Fruit fly (Drosophila melanogaster) whole organism, embryonic: ENCODE data around the gene CG14507.

Experiments used
- Adf1 ChIP-seq: fragments of 200-800 bp; sonication (Bioruptor generic); IDR thresholded peaks from 2 replicates; pipeline ENCODE4 v1.3.6; 2022; ENCODE audit warnings: missing biosample characterization, missing genetic modification characterization
- Awh ChIP-seq: fragments of 200-800 bp; sonication (Bioruptor generic); IDR thresholded peaks from 2 replicates; pipeline ENCODE4, ENCODE4 v1.3.6; 2022; ENCODE audit warnings: missing biosample characterization, missing genetic modification characterization
- CG14014 ChIP-seq: fragments of 200-800 bp; sonication (Bioruptor generic); IDR thresholded peaks from 2 replicates; pipeline ENCODE4 v1.3.6; 2022; ENCODE audit warnings: missing biosample characterization, missing genetic modification characterization
- CG14441 ChIP-seq: fragments of 200-800 bp; sonication (Bioruptor generic); IDR thresholded peaks from 2 replicates; pipeline ENCODE4 v1.3.6; 2022; ENCODE audit warnings: missing biosample characterization, missing genetic modification characterization
- CG15073 ChIP-seq: fragments of 200-800 bp; sonication (Bioruptor generic); optimal IDR thresholded peaks from 2 replicates; lab custom pipeline; 2016; ENCODE audit warnings: missing biosample characterization, missing genetic modification characterization
- CG15514 ChIP-seq: fragments of 200-800 bp; sonication (Bioruptor generic); optimal IDR thresholded peaks from 3 replicates; lab custom pipeline; 2017; ENCODE audit warnings: missing biosample characterization, missing genetic modification characterization, mild to moderate bottlenecking, moderate library complexity, missing genetic modification reagents
- CG1602 ChIP-seq: fragments of 200-800 bp; sonication (Bioruptor generic); optimal IDR thresholded peaks from 3 replicates; lab custom pipeline; 2016; ENCODE audit warnings: missing biosample characterization, missing genetic modification characterization
- CG17361 ChIP-seq: fragments of 200-800 bp; sonication (Bioruptor generic); IDR thresholded peaks from 3 replicates; pipeline ENCODE4 v1.3.6; 2022; ENCODE audit warnings: missing biosample characterization, missing genetic modification characterization
- CG18764 ChIP-seq: fragments of 200-800 bp; sonication (Bioruptor generic); optimal IDR thresholded peaks from 3 replicates; lab custom pipeline; 2016; ENCODE audit warnings: missing biosample characterization, missing genetic modification characterization
- CG30431 ChIP-seq: fragments of 200-800 bp; sonication (Bioruptor generic); optimal IDR thresholded peaks from 2 replicates; lab custom pipeline; 2017; ENCODE audit warnings: missing biosample characterization, missing genetic modification characterization
- CG31441 ChIP-seq: fragments of 200-800 bp; sonication (Bioruptor generic); IDR thresholded peaks from 2 replicates; pipeline ENCODE4 v1.3.6; 2022; ENCODE audit warnings: missing biosample characterization, missing genetic modification characterization
- CG32532 ChIP-seq: fragments of 200-800 bp; sonication (Bioruptor generic); IDR thresholded peaks from 2 replicates; pipeline ENCODE4 v1.3.6; 2022; ENCODE audit warnings: missing biosample characterization, missing genetic modification characterization
- CG3407 ChIP-seq: fragments of 200-800 bp; sonication (Bioruptor generic); optimal IDR thresholded peaks from 2 replicates; lab custom pipeline; 2018; ENCODE audit warnings: missing biosample characterization, mild to moderate bottlenecking, missing genetic modification characterization
- CG34422 ChIP-seq: fragments of 200-800 bp; sonication (Bioruptor generic); IDR thresholded peaks from 3 replicates; pipeline ENCODE4 v1.3.6; 2022; ENCODE audit warnings: missing biosample characterization, missing genetic modification characterization
- CG3847 ChIP-seq: fragments of 200-800 bp; sonication (Bioruptor generic); IDR thresholded peaks from 2 replicates; pipeline ENCODE4 v1.3.6; 2022; ENCODE audit warnings: missing biosample characterization, missing genetic modification characterization
- H2.0 ChIP-seq: fragments of 200-800 bp; sonication (Bioruptor generic); IDR thresholded peaks from 2 replicates; pipeline ENCODE4 v1.3.6; 2022; ENCODE audit warnings: missing biosample characterization, missing genetic modification characterization
- Hey ChIP-seq: fragments of 200-800 bp; sonication (Bioruptor generic); optimal IDR thresholded peaks from 3 replicates; lab custom pipeline; 2018; ENCODE audit warnings: missing biosample characterization, mild to moderate bottlenecking, missing genetic modification characterization
- Mes4 ChIP-seq: fragments of 200-800 bp; sonication (Bioruptor generic); optimal IDR thresholded peaks from 2 replicates; lab custom pipeline; 2016; ENCODE audit warnings: missing biosample characterization, missing genetic modification characterization
- Neu2 ChIP-seq: fragments of 200-800 bp; sonication (Bioruptor generic); optimal IDR thresholded peaks from 3 replicates; lab custom pipeline; 2016; ENCODE audit warnings: missing biosample characterization, missing genetic modification characterization, borderline replicate concordance
- Pdp1 ChIP-seq, 2 experiments: fragments of 200-800 bp; sonication (Bioruptor generic); optimal IDR thresholded peaks; 3 replicates each; lab custom pipeline; 2016; ENCODE audit warnings: missing biosample characterization in 2 of 2, missing genetic modification characterization in 2 of 2, mild to moderate bottlenecking in 1 of 2, moderate library complexity in 1 of 2
- Poxn ChIP-seq: fragments of 200-800 bp; sonication (Bioruptor generic); IDR thresholded peaks from 2 replicates; pipeline ENCODE4 v1.3.6; 2022; ENCODE audit warnings: missing biosample characterization, missing genetic modification characterization
- Rfx ChIP-seq: fragments of 200-800 bp; sonication (Bioruptor generic); IDR thresholded peaks from 2 replicates; pipeline ENCODE4 v1.3.6; 2022; ENCODE audit warnings: missing biosample characterization, missing genetic modification characterization
- Xrp1 ChIP-seq: fragments of 200-800 bp; sonication (Bioruptor generic); IDR thresholded peaks from 2 replicates; pipeline ENCODE4 v1.3.6; 2022; ENCODE audit warnings: missing biosample characterization, missing genetic modification characterization
- al ChIP-seq: fragments of 200-800 bp; sonication (Bioruptor generic); IDR thresholded peaks from 2 replicates; pipeline ENCODE4 v1.3.6; 2022; ENCODE audit warnings: missing biosample characterization, missing genetic modification characterization
- bsh ChIP-seq, 2 experiments: fragments of 200-800 bp; sonication (Bioruptor generic); optimal IDR thresholded peaks; 2 replicates each; lab custom pipeline; 2017 to 2018; ENCODE audit warnings: mild to moderate bottlenecking in 2 of 2, missing biosample characterization in 2 of 2, missing genetic modification characterization in 2 of 2, moderate library complexity in 1 of 2
- cas ChIP-seq: fragments of 200-800 bp; sonication (Bioruptor generic); IDR thresholded peaks from 2 replicates; pipeline ENCODE4 v1.3.6; 2022; ENCODE audit warnings: missing biosample characterization, missing genetic modification characterization
- cwo ChIP-seq: fragments of 200-800 bp; sonication (Bioruptor generic); optimal IDR thresholded peaks from 3 replicates; lab custom pipeline; 2017; ENCODE audit warnings: missing biosample characterization, missing genetic modification characterization, mild to moderate bottlenecking, moderate library complexity, missing genetic modification reagents
- dmrt99B ChIP-seq: fragments of 200-800 bp; sonication (Bioruptor generic); optimal IDR thresholded peaks from 2 replicates; lab custom pipeline; 2018; ENCODE audit warnings: missing biosample characterization, mild to moderate bottlenecking, missing genetic modification characterization, moderate library complexity
- emc ChIP-seq: fragments of 200-800 bp; sonication (Bioruptor generic); optimal IDR thresholded peaks from 2 replicates; lab custom pipeline; 2016; ENCODE audit warnings: missing biosample characterization, missing genetic modification characterization
- gce ChIP-seq: fragments of 200-800 bp; sonication (Bioruptor generic); IDR thresholded peaks from 3 replicates; pipeline ENCODE4 v1.3.6; 2022; ENCODE audit warnings: missing biosample characterization, missing genetic modification characterization
- gem ChIP-seq: fragments of 200-800 bp; sonication (Bioruptor generic); optimal IDR thresholded peaks from 2 replicates; lab custom pipeline; 2019; ENCODE audit warnings: missing biosample characterization, mild to moderate bottlenecking, missing genetic modification characterization, moderate library complexity
- gsb ChIP-seq: fragments of 200-800 bp; sonication (Bioruptor generic); IDR thresholded peaks from 2 replicates; pipeline ENCODE4 v1.3.6; 2022; ENCODE audit warnings: missing biosample characterization, missing genetic modification characterization
- lov ChIP-seq, 2 experiments: fragments of 200-800 bp in 1 of 2; fragments of >200 bp in 1 of 2; sonication (Bioruptor generic) in 1 of 2; IDR thresholded peaks in 1 of 2; optimal IDR thresholded peaks in 1 of 2; 2 replicates in 1 of 2; 3 replicates in 1 of 2; pipeline versions ENCODE4 v1.3.6 to Lab custom; 2017 to 2022; ENCODE audit warnings: missing biosample characterization in 1 of 2, missing genetic modification characterization in 1 of 2
- mirr ChIP-seq: fragments of 200-800 bp; sonication (Bioruptor generic); optimal IDR thresholded peaks from 3 replicates; lab custom pipeline; 2018; ENCODE audit warnings: missing biosample characterization, mild to moderate bottlenecking, missing genetic modification characterization
- mld ChIP-seq: fragments of 200-800 bp; sonication (Bioruptor generic); IDR thresholded peaks from 3 replicates; pipeline ENCODE4 v1.3.6; 2022; ENCODE audit warnings: missing biosample characterization, missing genetic modification characterization; ENCODE audit not compliant: partially characterized antibody
- nerfin-2 ChIP-seq: fragments of 200-800 bp; sonication (Bioruptor generic); IDR thresholded peaks from 2 replicates; pipeline ENCODE4 v1.3.6; 2022; ENCODE audit warnings: missing biosample characterization, missing genetic modification characterization; ENCODE audit not compliant: partially characterized antibody
- pnt ChIP-seq: fragments of 200-800 bp; sonication (Bioruptor generic); optimal IDR thresholded peaks from 3 replicates; lab custom pipeline; 2016; ENCODE audit warnings: missing biosample characterization, missing genetic modification characterization
- prd ChIP-seq, 3 experiments: fragments of >200 bp in 2 of 3; fragments of 200-800 bp in 1 of 3; sonication (Bioruptor generic) in 1 of 3; optimal IDR thresholded peaks in 2 of 3; IDR thresholded peaks in 1 of 3; 2 replicates in 2 of 3; 3 replicates in 1 of 3; pipeline versions ENCODE4 v1.3.6 to Lab custom; 2017 to 2022; ENCODE audit warnings: missing biosample characterization in 1 of 3, missing genetic modification characterization in 1 of 3
- ranshi ChIP-seq: fragments of 200-800 bp; sonication (Bioruptor generic); IDR thresholded peaks from 2 replicates; pipeline ENCODE4 v1.3.6; 2022; ENCODE audit warnings: missing biosample characterization, missing genetic modification characterization
- repo ChIP-seq: fragments of 200-800 bp; sonication (Bioruptor generic); optimal IDR thresholded peaks from 2 replicates; lab custom pipeline; 2016; ENCODE audit warnings: missing biosample characterization, missing genetic modification characterization
- row ChIP-seq: fragments of 200-800 bp; sonication (Bioruptor generic); IDR thresholded peaks from 3 replicates; pipeline ENCODE4 v1.3.6; 2022; ENCODE audit warnings: missing biosample characterization, missing genetic modification characterization
- sens-2 ChIP-seq: fragments of 200-800 bp; sonication (Bioruptor generic); IDR thresholded peaks from 2 replicates; pipeline ENCODE4 v1.3.6; 2022; ENCODE audit warnings: missing biosample characterization, missing genetic modification characterization
- slbo ChIP-seq: fragments of 200-800 bp; sonication (Bioruptor generic); IDR thresholded peaks from 2 replicates; pipeline ENCODE4 v1.3.6; 2022; ENCODE audit warnings: missing biosample characterization, missing genetic modification characterization
- stc ChIP-seq: fragments of 200-800 bp; sonication (Bioruptor generic); IDR thresholded peaks from 2 replicates; pipeline ENCODE4 v1.3.6; 2022; ENCODE audit warnings: missing biosample characterization, missing genetic modification characterization
- toy ChIP-seq: fragments of 200-800 bp; sonication (Bioruptor generic); IDR thresholded peaks from 2 replicates; pipeline ENCODE4 v1.3.6; 2022; ENCODE audit warnings: missing biosample characterization, missing genetic modification characterization

The CG14507 gene

dm6 chr3R:29244727-29245126 lies 17.2 kb upstream of the CG14507 start, which contains the start of gene CG31445 (continued):
- TF ChIP-seq CG15514 (GFP tag; lab: Kevin White, UChicago): no peak

dm6 chr3R:29238623-29239022 lies 11.1 kb upstream of the CG14507 start, which contains the start of gene CG11951:
CG11951 (minus strand) TSS chr3R:29238723.
- TF ChIP-seq dmrt99B: no peak
- no peak for TF ChIP-seq CG18764
- TF ChIP-seq sens-2 (GFP tag; lab: Robert Waterston, UW): no peak
- no peak for TF ChIP-seq CG34422 (GFP tag; lab: Robert Waterston, UW)
- no peak for TF ChIP-seq CG31441 (GFP tag; lab: Robert Waterston, UW)
- no peak for TF ChIP-seq nerfin-2 (GFP tag; lab: Robert Waterston, UW)
- TF ChIP-seq gce (GFP tag; lab: Robert Waterston, UW): no peak
- TF ChIP-seq toy (GFP tag; lab: Robert Waterston, UW): no peak

- TF ChIP-seq Poxn (peak; percentile 20; the same call in 1 of the 2 replicates), slbo (GFP tag; lab: Robert Waterston, UW) (peak; percentile 45; the same call in 1 of the 2 replicates), Pdp1 (GFP tag; optimal IDR thresholded peaks at IDR 0.05; lab: Kevin White, UChicago) (peak in 1 of 2 experiments; percentile 96), CG15073 (no peak), CG30431 (GFP tag; lab: Kevin White, UChicago) (no peak), Neu2 (no peak), gce (GFP tag; lab: Robert Waterston, UW) (no peak), gem (tag; lab: Kevin White, UChicago) (no peak), row (GFP tag; lab: Robert Waterston, UW) (peak; percentile 65), ranshi (GFP tag; lab: Robert Waterston, UW) (peak; percentile 50; the same call in 1 of the 2 replicates), CG3407 (GFP tag; lab: Kevin White, UChicago) (no peak), al (GFP tag; lab: Robert Waterston, UW) (peak; percentile 29; the same call in 1 of the 2 replicates), pnt (no peak), CG34422 (GFP tag; lab: Robert Waterston, UW) (0 out of 3 replicates have a peak, but pooled peaks have one; percentile 19), stc (GFP tag; lab: Robert Waterston, UW) (no peak; the same call in 1 of the 2 replicates), lov (optimal IDR thresholded peaks at IDR 0.05; lab: Kevin White, UChicago) (no peak), lov (GFP tag; IDR thresholded peaks at IDR 0.05; lab: Robert Waterston, UW) (no peak), bsh (GFP tag; optimal IDR thresholded peaks at IDR 0.05; lab: Kevin White, UChicago) (no peak), emc (no peak), cwo (GFP tag; lab: Kevin White, UChicago) (peak; percentile 61), CG1602 (no peak), Hey (tag; lab: Kevin White, UChicago) (no peak), CG32532 (peak; percentile 68), mld (GFP tag; lab: Robert Waterston, UW) (no peak), gsb (no peak), prd (optimal IDR thresholded peaks at IDR 0.05; lab: Kevin White, UChicago) (no peak), prd (GFP tag; IDR thresholded peaks at IDR 0.05; lab: Robert Waterston, UW) (0 out of 3 replicates have a peak, but pooled peaks have one; percentile 11), Rfx (peak; percentile 55), CG14014 (GFP tag; lab: Robert Waterston, UW) (peak; percentile 48; the same call in 1 of the 2 replicates), repo (no peak), Mes4 (no peak), CG3847 (GFP tag; lab: Robert Waterston, UW) (peak; percentile 44; the same call in 1 of the 2 replicates), mirr (GFP tag; lab: Kevin White, UChicago) (peak; percentile 71), cas (GFP tag; lab: Robert Waterston, UW) (peak; percentile 65), CG14441 (peak; percentile 42; the same call in 1 of the 2 replicates), Adf1 (GFP tag; lab: Robert Waterston, UW) (no peak), Awh (no peak), H2.0 (GFP tag; lab: Robert Waterston, UW) (peak; percentile 18; the same call in 1 of the 2 replicates), Xrp1 (GFP tag; lab: Robert Waterston, UW) (no peak), CG17361 (GFP tag; lab: Robert Waterston, UW) (no peak)
Measured at dm6 chr3R:29230552-29231102, 3.1 kb upstream of the CG14507 start.
